Fruit fly (Drosophila melanogaster) whole organism, embryonic: ENCODE data around the gene Or65a.
A peak's percentile ranks its signal among the peaks of the same experiment; 100 is the strongest.

Experiments used
- Ada2b ChIP-seq: fragments of 200-800 bp; sonication (Bioruptor generic); IDR thresholded peaks from 2 replicates; pipeline ENCODE4 v1.3.6; 2022; ENCODE audit warnings: missing biosample characterization, missing genetic modification characterization
- B-H1 ChIP-seq: fragments of 200-800 bp; sonication (Bioruptor generic); IDR thresholded peaks from 3 replicates; pipeline ENCODE4 v1.3.6; 2022; ENCODE audit warnings: missing biosample characterization, missing genetic modification characterization
- C15 ChIP-seq: fragments of 200-800 bp; sonication (Bioruptor generic); IDR thresholded peaks from 3 replicates; pipeline ENCODE4 v1.3.6; 2022; ENCODE audit warnings: missing biosample characterization, missing genetic modification characterization
- CG11504 ChIP-seq: fragments of 200-800 bp; sonication (Bioruptor generic); optimal IDR thresholded peaks from 3 replicates; lab custom pipeline; 2019; ENCODE audit warnings: missing biosample characterization, mild to moderate bottlenecking, missing genetic modification characterization, moderate library complexity
- CG16779 ChIP-seq: fragments of 200-800 bp; sonication (Bioruptor generic); IDR thresholded peaks from 2 replicates; pipeline ENCODE4 v1.3.6; 2022; ENCODE audit warnings: missing biosample characterization, missing genetic modification characterization
- CG18764 ChIP-seq: fragments of 200-800 bp; sonication (Bioruptor generic); optimal IDR thresholded peaks from 3 replicates; lab custom pipeline; 2016; ENCODE audit warnings: missing biosample characterization, missing genetic modification characterization
- CG2120 ChIP-seq: fragments of 200-800 bp; sonication (Bioruptor generic); optimal IDR thresholded peaks from 3 replicates; lab custom pipeline; 2016; ENCODE audit warnings: missing biosample characterization, missing genetic modification characterization
- CG30403 ChIP-seq: fragments of 200-800 bp; sonication (Bioruptor generic); optimal IDR thresholded peaks from 3 replicates; lab custom pipeline; 2016; ENCODE audit warnings: missing biosample characterization, missing genetic modification characterization
- CG4424 ChIP-seq: fragments of 200-800 bp; sonication (Bioruptor generic); optimal IDR thresholded peaks from 3 replicates; lab custom pipeline; 2016; ENCODE audit warnings: missing biosample characterization, missing genetic modification characterization
- CG6854 ChIP-seq: fragments of 200-800 bp; sonication (Bioruptor generic); optimal IDR thresholded peaks from 3 replicates; lab custom pipeline; 2017; ENCODE audit warnings: missing biosample characterization, mild to moderate bottlenecking, missing genetic modification characterization
- D ChIP-seq, 2 experiments: fragments of 200-800 bp in 1 of 2; fragments of >200 bp in 1 of 2; sonication (Bioruptor generic) in 1 of 2; optimal IDR thresholded peaks; 2 replicates in 1 of 2; 3 replicates in 1 of 2; lab custom pipeline; 2017; ENCODE audit warnings: mild to moderate bottlenecking in 1 of 2, missing biosample characterization in 1 of 2, missing genetic modification characterization in 1 of 2, missing genetic modification reagents in 1 of 2
- Drgx ChIP-seq: fragments of 200-800 bp; sonication (Bioruptor generic); IDR thresholded peaks from 2 replicates; pipeline ENCODE4 v1.3.6; 2022; ENCODE audit warnings: missing biosample characterization, missing genetic modification characterization
- Max ChIP-seq: fragments of 200-800 bp; sonication (Bioruptor generic); optimal IDR thresholded peaks from 2 replicates; lab custom pipeline; 2016; ENCODE audit warnings: missing biosample characterization, mild to moderate bottlenecking, missing genetic modification characterization
- Xrp1 ChIP-seq: fragments of 200-800 bp; sonication (Bioruptor generic); IDR thresholded peaks from 2 replicates; pipeline ENCODE4 v1.3.6; 2022; ENCODE audit warnings: missing biosample characterization, missing genetic modification characterization
- cas ChIP-seq: fragments of 200-800 bp; sonication (Bioruptor generic); IDR thresholded peaks from 2 replicates; pipeline ENCODE4 v1.3.6; 2022; ENCODE audit warnings: missing biosample characterization, missing genetic modification characterization
- esg ChIP-seq: fragments of 200-800 bp; sonication (Bioruptor generic); conservative IDR thresholded peaks from 2 replicates; pipeline ENCODE4 v1.3.6; 2022; ENCODE audit warnings: missing biosample characterization, missing genetic modification characterization
- eve ChIP-seq, 2 experiments: fragments of >200 bp; optimal IDR thresholded peaks; 2 replicates each; lab custom pipeline; 2017; ENCODE audit warnings: missing biosample characterization in 2 of 2, missing genetic modification characterization in 2 of 2
- her ChIP-seq: fragments of 200-800 bp; sonication (Bioruptor generic); optimal IDR thresholded peaks from 2 replicates; lab custom pipeline; 2016; ENCODE audit warnings: missing biosample characterization, missing genetic modification characterization
- klu ChIP-seq: fragments of 200-800 bp; sonication (Bioruptor generic); IDR thresholded peaks from 2 replicates; pipeline ENCODE4 v1.3.6; 2022; ENCODE audit warnings: missing biosample characterization, missing genetic modification characterization
- lola ChIP-seq, 3 experiments: fragments of >200 bp in 2 of 3; fragments of 200-800 bp in 1 of 3; sonication (Bioruptor generic) in 1 of 3; optimal IDR thresholded peaks; 2 replicates each; lab custom pipeline; 2017 to 2019; ENCODE audit warnings: missing biosample characterization in 3 of 3, missing genetic modification characterization in 3 of 3, mild to moderate bottlenecking in 1 of 3, moderate library complexity in 1 of 3
- nom ChIP-seq: fragments of 200-800 bp; sonication (Bioruptor generic); optimal IDR thresholded peaks from 2 replicates; lab custom pipeline; 2017; ENCODE audit warnings: missing biosample characterization, missing genetic modification characterization, mild to moderate bottlenecking, moderate library complexity, missing genetic modification reagents
- oc ChIP-seq: fragments of 200-800 bp; sonication (Bioruptor generic); optimal IDR thresholded peaks from 2 replicates; lab custom pipeline; 2018; ENCODE audit warnings: missing biosample characterization, mild to moderate bottlenecking, missing genetic modification characterization, moderate library complexity
- pnt ChIP-seq: fragments of 200-800 bp; sonication (Bioruptor generic); optimal IDR thresholded peaks from 3 replicates; lab custom pipeline; 2016; ENCODE audit warnings: missing biosample characterization, missing genetic modification characterization
- pros ChIP-seq: fragments of 200-800 bp; sonication (Bioruptor generic); optimal IDR thresholded peaks from 3 replicates; lab custom pipeline; 2019; ENCODE audit warnings: missing biosample characterization, mild to moderate bottlenecking, missing genetic modification characterization, moderate library complexity
- ranshi ChIP-seq: fragments of 200-800 bp; sonication (Bioruptor generic); IDR thresholded peaks from 2 replicates; pipeline ENCODE4 v1.3.6; 2022; ENCODE audit warnings: missing biosample characterization, missing genetic modification characterization
- sd ChIP-seq: fragments of 200-800 bp; sonication (Bioruptor generic); optimal IDR thresholded peaks from 3 replicates; lab custom pipeline; 2018; ENCODE audit warnings: missing biosample characterization, mild to moderate bottlenecking, missing genetic modification characterization, moderate library complexity
- seq ChIP-seq: fragments of 200-800 bp; sonication (Bioruptor generic); IDR thresholded peaks from 2 replicates; pipeline ENCODE4 v1.3.6; 2022; ENCODE audit warnings: missing biosample characterization, missing genetic modification characterization
- slou ChIP-seq: fragments of 200-800 bp; sonication (Bioruptor generic); optimal IDR thresholded peaks from 3 replicates; lab custom pipeline; 2016; ENCODE audit warnings: missing biosample characterization, missing genetic modification characterization
- wek ChIP-seq: fragments of 200-800 bp; sonication (Bioruptor generic); optimal IDR thresholded peaks from 3 replicates; lab custom pipeline; 2018; ENCODE audit warnings: missing biosample characterization, mild to moderate bottlenecking, missing genetic modification characterization, moderate library complexity

Gene Or65a

dm6 chr3L:6371406-6371805 lies 51.0 kb downstream of the Or65a start (continued):
- TF ChIP-seq Ada2b (GFP tag; lab: Robert Waterston, UW), result no peak
- TF ChIP-seq cas (GFP tag; lab: Robert Waterston, UW), result no peak
- TF ChIP-seq seq (GFP tag; lab: Robert Waterston, UW), result no peak
- TF ChIP-seq lola (GFP tag; optimal IDR thresholded peaks at IDR 0.05; lab: Kevin White, UChicago), result no peak
- no peak for TF ChIP-seq CG30403
- no peak for TF ChIP-seq oc (tag; lab: Kevin White, UChicago)
- no peak for TF ChIP-seq CG2120 (GFP tag; lab: Kevin White, UChicago)
- peak; percentile 17; the same call in 1 of the 2 replicates for TF ChIP-seq Drgx (GFP tag; lab: Robert Waterston, UW)
- TF ChIP-seq sd (tag; lab: Kevin White, UChicago), result no peak
- no peak for TF ChIP-seq klu (GFP tag; lab: Robert Waterston, UW)
- no peak for TF ChIP-seq esg (GFP tag; lab: Robert Waterston, UW)
- no peak for TF ChIP-seq D (optimal IDR thresholded peaks at IDR 0.05; lab: Kevin White, UChicago)
- TF ChIP-seq D (GFP tag; optimal IDR thresholded peaks at IDR 0.05; lab: Kevin White, UChicago), result peak; percentile 6
- TF ChIP-seq CG11504 (tag; lab: Kevin White, UChicago), result no peak
- no peak for TF ChIP-seq CG6854 (GFP tag; lab: Kevin White, UChicago)
- 0 out of 2 replicates have a peak, but pooled peaks have one; percentile 16 for TF ChIP-seq Xrp1 (GFP tag; lab: Robert Waterston, UW)
- no peak for TF ChIP-seq C15 (GFP tag; lab: Robert Waterston, UW)
- TF ChIP-seq slou (GFP tag; lab: Kevin White, UChicago), result no peak
- TF ChIP-seq CG16779 (GFP tag; lab: Robert Waterston, UW), result no peak
- TF ChIP-seq eve (GFP tag; optimal IDR thresholded peaks at IDR 0.05; lab: Kevin White, UChicago), result no peak
- TF ChIP-seq B-H1 (GFP tag; lab: Robert Waterston, UW), result no peak
- TF ChIP-seq pros (GFP tag; lab: Kevin White, UChicago), result no peak
- TF ChIP-seq ranshi (GFP tag; lab: Robert Waterston, UW), result no peak
- TF ChIP-seq CG4424 (GFP tag; lab: Kevin White, UChicago), result no peak
- TF ChIP-seq nom (GFP tag; lab: Kevin White, UChicago), result peak; percentile 59
- TF ChIP-seq CG18764 (GFP tag; lab: Kevin White, UChicago), result no peak
- no peak for TF ChIP-seq Max (GFP tag; lab: Kevin White, UChicago)
- no peak for TF ChIP-seq wek
- TF ChIP-seq pnt (GFP tag; lab: Kevin White, UChicago), result no peak
- TF ChIP-seq her, result no peak
